Fruit fly (Drosophila melanogaster) whole organism, prepupa: Measurements from ENCODE around the gene Clbn.

Experiments
- CG1621 ChIP-seq: fragments of 200-800 bp; sonication (Bioruptor generic); optimal IDR thresholded peaks from 3 replicates; lab custom pipeline; 2018; ENCODE audit warnings: missing biosample characterization, mild to moderate bottlenecking, missing genetic modification characterization
- CG16779 ChIP-seq: fragments of 200-800 bp; sonication (Bioruptor generic); optimal IDR thresholded peaks from 3 replicates; lab custom pipeline; 2017; ENCODE audit warnings: missing biosample characterization, mild to moderate bottlenecking, missing genetic modification characterization
- CG32006 ChIP-seq: fragments of 200-800 bp; sonication (Bioruptor generic); optimal IDR thresholded peaks from 3 replicates; lab custom pipeline; 2017; ENCODE audit warnings: missing biosample characterization, mild to moderate bottlenecking, missing genetic modification characterization
- CG34406 ChIP-seq: fragments of 200-800 bp; sonication (Bioruptor generic); optimal IDR thresholded peaks from 3 replicates; lab custom pipeline; 2016; ENCODE audit warnings: missing biosample characterization, missing genetic modification characterization
- CG4318 ChIP-seq: fragments of 200-800 bp; sonication (Bioruptor generic); optimal IDR thresholded peaks from 3 replicates; lab custom pipeline; 2017; ENCODE audit warnings: missing biosample characterization, mild to moderate bottlenecking, missing genetic modification characterization
- CG6276 ChIP-seq: fragments of 200-800 bp; sonication (Bioruptor generic); optimal IDR thresholded peaks from 2 replicates; lab custom pipeline; 2017; ENCODE audit warnings: missing biosample characterization, mild to moderate bottlenecking, missing genetic modification characterization
- Eip78C ChIP-seq: fragments of 200-800 bp; sonication (Bioruptor generic); peaks from one replicate; lab custom pipeline; 2016; ENCODE audit warnings: missing biosample characterization, missing genetic modification characterization
- Lpt ChIP-seq: fragments of 200-800 bp; sonication (Bioruptor generic); optimal IDR thresholded peaks from 3 replicates; lab custom pipeline; 2016; ENCODE audit warnings: missing biosample characterization, missing genetic modification characterization
- dac ChIP-seq: fragments of 200-800 bp; sonication (Bioruptor generic); optimal IDR thresholded peaks from 2 replicates; lab custom pipeline; 2017; ENCODE audit warnings: missing biosample characterization, mild to moderate bottlenecking, missing genetic modification characterization
- salr ChIP-seq, 2 experiments: fragments of 200-800 bp; sonication (Bioruptor generic); optimal IDR thresholded peaks; 3 replicates each; lab custom pipeline; 2016 to 2018; ENCODE audit warnings: missing biosample characterization in 2 of 2, missing genetic modification characterization in 2 of 2, mild to moderate bottlenecking in 1 of 2
- vri ChIP-seq: fragments of 200-800 bp; sonication (Bioruptor generic); optimal IDR thresholded peaks from 3 replicates; lab custom pipeline; 2016; ENCODE audit warnings: missing biosample characterization, mild to moderate bottlenecking, missing genetic modification characterization

DNA sequence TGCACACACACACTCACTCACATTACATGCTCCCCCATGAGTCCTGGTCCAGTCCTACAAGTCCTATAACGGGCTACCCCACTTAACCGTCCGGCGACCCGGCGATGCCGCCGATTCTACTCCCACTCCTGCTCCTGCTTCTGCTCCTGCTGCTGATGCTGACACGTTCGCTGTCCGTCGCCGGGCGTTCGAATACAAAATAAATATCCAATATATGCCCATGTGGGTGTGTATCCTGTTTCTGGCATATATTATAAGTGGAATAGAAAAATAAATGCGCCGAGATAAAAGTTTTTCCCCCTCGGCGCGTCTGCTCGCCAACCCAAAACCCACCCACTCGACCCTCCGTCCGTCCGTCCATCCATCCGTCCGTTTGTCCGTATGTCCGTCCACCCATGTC lies 39.5 kb downstream of the Clbn start:
- TF ChIP-seq CG16779 (no peak), CG32006 (GFP tag; lab: Kevin White, UChicago) (no peak), CG6276 (GFP tag; lab: Kevin White, UChicago) (no peak), CG1621 (tag; lab: Kevin White, UChicago) (no peak), salr (GFP tag; optimal IDR thresholded peaks at IDR 0.05; lab: Kevin White, UChicago) (no peak), Lpt (GFP tag; lab: Kevin White, UChicago) (no peak), dac (GFP tag; lab: Kevin White, UChicago) (no peak), Eip78C (GFP tag; lab: Kevin White, UChicago) (no peak), vri (GFP tag; lab: Kevin White, UChicago) (no peak), CG4318 (no peak), CG34406 (GFP tag; lab: Kevin White, UChicago) (no peak)
